Fruit fly (Drosophila melanogaster) whole organism, prepupa: ENCODE results near the gene Ssk.

ENCODE experiments used
- Blimp-1 ChIP-seq: fragments of 200-800 bp; sonication (Bioruptor generic); optimal IDR thresholded peaks from 3 replicates; lab custom pipeline; 2017; ENCODE audit warnings: missing biosample characterization, missing genetic modification characterization, mild to moderate bottlenecking, moderate library complexity, missing genetic modification reagents
- CG10631 ChIP-seq: fragments of 200-800 bp; sonication (Bioruptor generic); optimal IDR thresholded peaks from 2 replicates; lab custom pipeline; 2016; ENCODE audit warnings: missing biosample characterization, missing genetic modification characterization
- CG10669 ChIP-seq: fragments of 200-800 bp; sonication (Bioruptor generic); optimal IDR thresholded peaks from 3 replicates; lab custom pipeline; 2018; ENCODE audit warnings: missing biosample characterization, mild to moderate bottlenecking, missing genetic modification characterization, moderate library complexity
- CG11294 ChIP-seq: fragments of 200-800 bp; sonication (Bioruptor generic); IDR thresholded peaks from 2 replicates; pipeline ENCODE4 v1.3.6; 2022; ENCODE audit warnings: missing biosample characterization, missing genetic modification characterization
- CG11762 ChIP-seq: fragments of 200-800 bp; sonication (Bioruptor generic); optimal IDR thresholded peaks from 3 replicates; lab custom pipeline; 2016; ENCODE audit warnings: missing biosample characterization, missing genetic modification characterization; ENCODE audit not compliant: insufficient read depth
- CG11902 ChIP-seq: fragments of 200-800 bp; sonication (Bioruptor generic); optimal IDR thresholded peaks from 3 replicates; lab custom pipeline; 2016; ENCODE audit warnings: missing biosample characterization, missing genetic modification characterization
- CG15336 ChIP-seq: fragments of 200-800 bp; sonication (Bioruptor generic); IDR thresholded peaks from 2 replicates; pipeline ENCODE4 v1.3.6; 2022; ENCODE audit warnings: missing biosample characterization, missing genetic modification characterization
- CG1621 ChIP-seq: fragments of 200-800 bp; sonication (Bioruptor generic); optimal IDR thresholded peaks from 3 replicates; lab custom pipeline; 2018; ENCODE audit warnings: missing biosample characterization, mild to moderate bottlenecking, missing genetic modification characterization
- CG16779 ChIP-seq: fragments of 200-800 bp; sonication (Bioruptor generic); optimal IDR thresholded peaks from 3 replicates; lab custom pipeline; 2017; ENCODE audit warnings: missing biosample characterization, mild to moderate bottlenecking, missing genetic modification characterization
- CG3032 ChIP-seq: fragments of 200-800 bp; optimal IDR thresholded peaks from 2 replicates; lab custom pipeline; 2019; ENCODE audit warnings: missing biosample characterization, mild to moderate bottlenecking, missing genetic modification characterization, moderate library complexity
- CG31627 ChIP-seq: fragments of 200-800 bp; sonication (Bioruptor generic); optimal IDR thresholded peaks from 3 replicates; lab custom pipeline; 2016; ENCODE audit warnings: missing biosample characterization, missing genetic modification characterization
- CG32006 ChIP-seq: fragments of 200-800 bp; sonication (Bioruptor generic); optimal IDR thresholded peaks from 3 replicates; lab custom pipeline; 2017; ENCODE audit warnings: missing biosample characterization, mild to moderate bottlenecking, missing genetic modification characterization
- CG34406 ChIP-seq: fragments of 200-800 bp; sonication (Bioruptor generic); optimal IDR thresholded peaks from 3 replicates; lab custom pipeline; 2016; ENCODE audit warnings: missing biosample characterization, missing genetic modification characterization
- CG3919 ChIP-seq: fragments of 200-800 bp; sonication (Bioruptor generic); optimal IDR thresholded peaks from 3 replicates; lab custom pipeline; 2016; ENCODE audit warnings: missing biosample characterization, missing genetic modification characterization
- CG4318 ChIP-seq: fragments of 200-800 bp; sonication (Bioruptor generic); optimal IDR thresholded peaks from 3 replicates; lab custom pipeline; 2017; ENCODE audit warnings: missing biosample characterization, mild to moderate bottlenecking, missing genetic modification characterization
- CG6163 ChIP-seq: fragments of 200-800 bp; sonication (Bioruptor generic); IDR thresholded peaks from 3 replicates; pipeline ENCODE4 v1.3.6; 2022; ENCODE audit warnings: missing biosample characterization, missing genetic modification characterization
- CG6276 ChIP-seq: fragments of 200-800 bp; sonication (Bioruptor generic); optimal IDR thresholded peaks from 2 replicates; lab custom pipeline; 2017; ENCODE audit warnings: missing biosample characterization, mild to moderate bottlenecking, missing genetic modification characterization
- CG6792 ChIP-seq: fragments of 200-800 bp; sonication (Bioruptor generic); optimal IDR thresholded peaks from 3 replicates; lab custom pipeline; 2016; ENCODE audit warnings: missing biosample characterization, missing genetic modification characterization
- CG6808 ChIP-seq: fragments of 200-800 bp; sonication (Bioruptor generic); optimal IDR thresholded peaks from 3 replicates; lab custom pipeline; 2017; ENCODE audit warnings: missing biosample characterization, missing genetic modification characterization, mild to moderate bottlenecking, moderate library complexity, missing genetic modification reagents
- CG6854 ChIP-seq: fragments of 200-800 bp; sonication (Bioruptor generic); optimal IDR thresholded peaks from 2 replicates; lab custom pipeline; 2017; ENCODE audit warnings: missing biosample characterization, mild to moderate bottlenecking, missing genetic modification characterization
- CG7368 ChIP-seq: fragments of 200-800 bp; sonication (Bioruptor generic); optimal IDR thresholded peaks from 3 replicates; lab custom pipeline; 2016; ENCODE audit warnings: missing biosample characterization, missing genetic modification characterization
- CG8119 ChIP-seq: fragments of 200-800 bp; sonication (Bioruptor generic); IDR thresholded peaks from 3 replicates; pipeline ENCODE4 v1.3.6; 2022; ENCODE audit warnings: missing biosample characterization, missing genetic modification characterization
- CG8319 ChIP-seq: fragments of 200-800 bp; sonication (Bioruptor generic); optimal IDR thresholded peaks from 3 replicates; lab custom pipeline; 2016; ENCODE audit warnings: missing biosample characterization, missing genetic modification characterization
- CG8632 ChIP-seq: fragments of 200-800 bp; sonication (Bioruptor generic); optimal IDR thresholded peaks from 3 replicates; lab custom pipeline; 2016; ENCODE audit warnings: missing biosample characterization, missing genetic modification characterization
- CG9139 ChIP-seq: fragments of 200-800 bp; sonication (Bioruptor generic); optimal IDR thresholded peaks from 3 replicates; lab custom pipeline; 2017; ENCODE audit warnings: missing biosample characterization, mild to moderate bottlenecking, missing genetic modification characterization
- Eip75B ChIP-seq: fragments of 200-800 bp; sonication (Bioruptor generic); optimal IDR thresholded peaks from 3 replicates; lab custom pipeline; 2016; ENCODE audit warnings: missing biosample characterization, missing genetic modification characterization
- Eip78C ChIP-seq: fragments of 200-800 bp; sonication (Bioruptor generic); peaks from one replicate; lab custom pipeline; 2016; ENCODE audit warnings: missing biosample characterization, missing genetic modification characterization
- Eip93F ChIP-seq: fragments of 200-800 bp; sonication (Bioruptor generic); optimal IDR thresholded peaks from 2 replicates; lab custom pipeline; 2016; ENCODE audit warnings: missing biosample characterization, mild to moderate bottlenecking, missing genetic modification characterization
- Ets21C ChIP-seq: fragments of 200-800 bp; sonication (Bioruptor generic); optimal IDR thresholded peaks from 3 replicates; lab custom pipeline; 2016; ENCODE audit warnings: missing biosample characterization, missing genetic modification characterization
- Ets96B ChIP-seq: fragments of 200-800 bp; optimal IDR thresholded peaks from 2 replicates; lab custom pipeline; 2019; ENCODE audit warnings: missing biosample characterization, mild to moderate bottlenecking, missing genetic modification characterization, moderate library complexity
- Gug ChIP-seq: fragments of 200-800 bp; sonication (Bioruptor generic); IDR thresholded peaks from 2 replicates; pipeline ENCODE4 v1.3.6; 2022; ENCODE audit warnings: missing biosample characterization, missing genetic modification characterization
- Hr38 ChIP-seq: sonication (Bioruptor generic); optimal IDR thresholded peaks from 2 replicates; lab custom pipeline; 2016; ENCODE audit warnings: missing biosample characterization, missing genetic modification characterization
- Hr39 ChIP-seq: fragments of 200-800 bp; sonication (Bioruptor generic); optimal IDR thresholded peaks from 2 replicates; lab custom pipeline; 2016; ENCODE audit warnings: missing biosample characterization, missing genetic modification characterization
- Hr4 ChIP-seq: fragments of 200-800 bp; sonication (Bioruptor generic); optimal IDR thresholded peaks from 3 replicates; lab custom pipeline; 2016; ENCODE audit warnings: missing biosample characterization, missing genetic modification characterization
- Lpt ChIP-seq: fragments of 200-800 bp; sonication (Bioruptor generic); optimal IDR thresholded peaks from 3 replicates; lab custom pipeline; 2016; ENCODE audit warnings: missing biosample characterization, missing genetic modification characterization
- OdsH ChIP-seq: fragments of 200-800 bp; sonication (Bioruptor generic); optimal IDR thresholded peaks from 3 replicates; lab custom pipeline; 2016; ENCODE audit warnings: missing biosample characterization, missing genetic modification characterization
- Smox ChIP-seq: fragments of 200-800 bp; sonication (Bioruptor generic); optimal IDR thresholded peaks from 3 replicates; lab custom pipeline; 2016; ENCODE audit warnings: missing biosample characterization, missing genetic modification characterization
- Sox102F ChIP-seq: fragments of 200-800 bp; sonication (Bioruptor generic); optimal IDR thresholded peaks from 2 replicates; lab custom pipeline; 2016; ENCODE audit warnings: missing biosample characterization, mild to moderate bottlenecking, missing genetic modification characterization
- Sox15 ChIP-seq: fragments of 200-800 bp; sonication (Bioruptor generic); optimal IDR thresholded peaks from 3 replicates; lab custom pipeline; 2016; ENCODE audit warnings: missing biosample characterization, missing genetic modification characterization
- achi ChIP-seq: fragments of 200-800 bp; sonication (Bioruptor generic); optimal IDR thresholded peaks from 3 replicates; lab custom pipeline; 2016; ENCODE audit warnings: missing biosample characterization, missing genetic modification characterization
- acj6 ChIP-seq: fragments of 200-800 bp; sonication (Bioruptor generic); optimal IDR thresholded peaks from 3 replicates; lab custom pipeline; 2016; ENCODE audit warnings: missing biosample characterization, missing genetic modification characterization
- cyc ChIP-seq: fragments of 200-800 bp; sonication (Bioruptor generic); optimal IDR thresholded peaks from 3 replicates; lab custom pipeline; 2016; ENCODE audit warnings: missing biosample characterization, missing genetic modification characterization
- dac ChIP-seq: fragments of 200-800 bp; sonication (Bioruptor generic); optimal IDR thresholded peaks from 2 replicates; lab custom pipeline; 2017; ENCODE audit warnings: missing biosample characterization, mild to moderate bottlenecking, missing genetic modification characterization
- dsx ChIP-seq: fragments of 200-800 bp; optimal IDR thresholded peaks from 3 replicates; lab custom pipeline; 2019; ENCODE audit warnings: missing biosample characterization, mild to moderate bottlenecking, missing genetic modification characterization, moderate library complexity; ENCODE audit not compliant: poor library complexity, severe bottlenecking
- eg ChIP-seq: fragments of 200-800 bp; sonication (Bioruptor generic); IDR thresholded peaks from 3 replicates; pipeline ENCODE4 v1.3.6; 2022; ENCODE audit warnings: missing biosample characterization, missing genetic modification characterization
- fd59A ChIP-seq: fragments of 200-800 bp; sonication (Bioruptor generic); optimal IDR thresholded peaks from 2 replicates; lab custom pipeline; 2017; ENCODE audit warnings: missing biosample characterization, mild to moderate bottlenecking, missing genetic modification characterization, missing genetic modification reagents
- fd85E ChIP-seq: fragments of 200-800 bp; sonication (Bioruptor generic); optimal IDR thresholded peaks from 3 replicates; lab custom pipeline; 2016; ENCODE audit warnings: missing biosample characterization, missing genetic modification characterization
- lz ChIP-seq: fragments of 200-800 bp; sonication (Bioruptor generic); optimal IDR thresholded peaks from 3 replicates; lab custom pipeline; 2016; ENCODE audit warnings: missing biosample characterization, missing genetic modification characterization
- net ChIP-seq: fragments of 200-800 bp; sonication (Bioruptor generic); optimal IDR thresholded peaks from 3 replicates; lab custom pipeline; 2016; ENCODE audit warnings: missing biosample characterization, missing genetic modification characterization
- pdm3 ChIP-seq: fragments of 200-800 bp; sonication (Bioruptor generic); optimal IDR thresholded peaks from 3 replicates; lab custom pipeline; 2016; ENCODE audit warnings: missing biosample characterization, missing genetic modification characterization
- salr ChIP-seq, 2 experiments: fragments of 200-800 bp; sonication (Bioruptor generic); optimal IDR thresholded peaks; 3 replicates each; lab custom pipeline; 2016 to 2018; ENCODE audit warnings: missing biosample characterization in 2 of 2, missing genetic modification characterization in 2 of 2, mild to moderate bottlenecking in 1 of 2
- spab ChIP-seq: fragments of 200-800 bp; sonication (Bioruptor generic); optimal IDR thresholded peaks from 2 replicates; lab custom pipeline; 2017; ENCODE audit warnings: missing biosample characterization, mild to moderate bottlenecking, missing genetic modification characterization, missing genetic modification reagents
- svp ChIP-seq: fragments of 200-800 bp; sonication (Bioruptor generic); peaks from one replicate; lab custom pipeline; 2016; ENCODE audit warnings: missing biosample characterization, missing genetic modification characterization
- topi ChIP-seq: fragments of 200-800 bp; sonication (Bioruptor generic); optimal IDR thresholded peaks from 3 replicates; lab custom pipeline; 2016; ENCODE audit warnings: missing biosample characterization, missing genetic modification characterization

Ssk gene

DNA sequence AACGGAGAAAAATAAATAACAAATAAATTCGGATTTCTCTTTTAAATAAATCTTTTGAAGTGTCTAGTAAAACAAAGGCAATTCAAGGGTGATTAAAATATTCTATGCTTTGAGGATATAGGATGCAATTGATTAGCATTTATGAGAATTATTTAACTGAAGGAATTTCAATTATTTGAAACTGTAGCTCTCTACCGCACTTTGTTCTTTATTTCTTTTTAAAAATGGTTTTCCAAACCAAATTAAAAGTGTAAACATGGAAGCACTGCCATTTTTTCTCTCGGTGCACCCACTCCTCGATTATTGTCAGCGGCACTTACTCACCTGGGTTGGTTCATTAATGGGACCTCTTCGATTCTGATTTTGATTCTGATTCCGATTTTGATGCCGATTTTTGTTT, 20.2 kb upstream of the Ssk start:
- TF ChIP-seq CG6854 (GFP tag; lab: Kevin White, UChicago) (no peak), Sox15 (no peak), CG15336 (GFP tag; lab: Robert Waterston, UW) (no peak), Lpt (GFP tag; lab: Kevin White, UChicago) (no peak), CG8632 (no peak), acj6 (GFP tag; lab: Kevin White, UChicago) (peak; percentile 25), CG6792 (peak; percentile 11), OdsH (GFP tag; lab: Kevin White, UChicago) (peak; percentile 27), salr (GFP tag; optimal IDR thresholded peaks at IDR 0.05; lab: Kevin White, UChicago) (no peak), CG7368 (GFP tag; lab: Kevin White, UChicago) (no peak), Eip78C (GFP tag; lab: Kevin White, UChicago) (peak; percentile 88), eg (GFP tag; lab: Robert Waterston, UW) (no peak), svp (GFP tag; lab: Kevin White, UChicago) (peak; percentile 86), Ets21C (peak; percentile 22), Ets96B (tag; lab: Kevin White, UChicago) (peak; percentile 35), CG4318 (GFP tag; lab: Kevin White, UChicago) (no peak), Hr39 (GFP tag; lab: Kevin White, UChicago) (peak; percentile 61), spab (GFP tag; lab: Kevin White, UChicago) (no peak), pdm3 (GFP tag; lab: Kevin White, UChicago) (peak; percentile 10), CG3032 (tag; lab: Kevin White, UChicago) (peak; percentile 39), Hr4 (no peak), achi (GFP tag; lab: Kevin White, UChicago) (no peak), CG3919 (GFP tag; lab: Kevin White, UChicago) (peak; percentile 32), Gug (no peak), CG6276 (no peak), dsx (GFP tag; lab: Kevin White, UChicago) (no peak), topi (GFP tag; lab: Kevin White, UChicago) (peak; percentile 46), CG8119 (GFP tag; lab: Robert Waterston, UW) (no peak), CG11294 (GFP tag; lab: Robert Waterston, UW) (no peak), CG34406 (GFP tag; lab: Kevin White, UChicago) (no peak), lz (GFP tag; lab: Kevin White, UChicago) (peak; percentile 43), CG6808 (GFP tag; lab: Kevin White, UChicago) (peak; percentile 31), cyc (GFP tag; lab: Kevin White, UChicago) (peak; percentile 45), CG16779 (tag; lab: Kevin White, UChicago) (no peak), Blimp-1 (GFP tag; lab: Kevin White, UChicago) (no peak), CG1621 (tag; lab: Kevin White, UChicago) (no peak), net (GFP tag; lab: Kevin White, UChicago) (peak; percentile 5), Hr38 (GFP tag; lab: Kevin White, UChicago) (no peak), CG32006 (GFP tag; lab: Kevin White, UChicago) (no peak), fd85E (GFP tag; lab: Kevin White, UChicago) (no peak), dac (GFP tag; lab: Kevin White, UChicago) (no peak), CG6163 (GFP tag; lab: Robert Waterston, UW) (no peak), Eip93F (GFP tag; lab: Kevin White, UChicago) (no peak), CG11762 (GFP tag; lab: Kevin White, UChicago) (no peak), CG10631 (GFP tag; lab: Kevin White, UChicago) (peak; percentile 39), CG9139 (GFP tag; lab: Kevin White, UChicago) (no peak), Sox102F (GFP tag; lab: Kevin White, UChicago) (peak; percentile 42), CG11902 (GFP tag; lab: Kevin White, UChicago) (no peak), CG8319 (GFP tag; lab: Kevin White, UChicago) (no peak), Smox (GFP tag; lab: Kevin White, UChicago) (peak; percentile 55), Eip75B (peak; percentile 35), fd59A (GFP tag; lab: Kevin White, UChicago) (no peak), CG10669 (GFP tag; lab: Kevin White, UChicago) (peak; percentile 37), CG31627 (GFP tag; lab: Kevin White, UChicago) (peak; percentile 53)
